Fruit fly (Drosophila melanogaster) whole organism, pupa: ENCODE data around the gene CG1105.

Experiments
- CG10348 ChIP-seq: fragments of 200-800 bp; sonication (Bioruptor generic); IDR thresholded peaks from 2 replicates; pipeline ENCODE4 v1.3.6; 2022; ENCODE audit warnings: missing biosample characterization, missing genetic modification characterization
- CG12605 ChIP-seq: fragments of 200-800 bp; sonication (Bioruptor generic); IDR thresholded peaks from 2 replicates; pipeline ENCODE4 v1.3.6; 2022; ENCODE audit warnings: missing biosample characterization, missing genetic modification characterization
- CG13204 ChIP-seq: fragments of 200-800 bp; sonication (Bioruptor generic); optimal IDR thresholded peaks from 2 replicates; lab custom pipeline; 2018; ENCODE audit warnings: missing biosample characterization, mild to moderate bottlenecking, missing genetic modification characterization, moderate library complexity
- CG14655 ChIP-seq: fragments of 200-800 bp; sonication (Bioruptor generic); optimal IDR thresholded peaks from 3 replicates; lab custom pipeline; 2017; ENCODE audit warnings: mild to moderate bottlenecking, missing biosample characterization, missing genetic modification reagents, missing genetic modification characterization
- CG15710 ChIP-seq: fragments of 200-800 bp; sonication (Bioruptor generic); optimal IDR thresholded peaks from 2 replicates; lab custom pipeline; 2018; ENCODE audit warnings: missing biosample characterization, mild to moderate bottlenecking, missing genetic modification characterization, moderate library complexity
- CG17806 ChIP-seq: fragments of 200-800 bp; sonication (Bioruptor generic); optimal IDR thresholded peaks from 2 replicates; lab custom pipeline; 2018; ENCODE audit warnings: missing biosample characterization, mild to moderate bottlenecking, missing genetic modification characterization, moderate library complexity
- CG32121 ChIP-seq: fragments of 200-800 bp; sonication (Bioruptor generic); IDR thresholded peaks from 2 replicates; pipeline ENCODE4 v1.3.6; 2022; ENCODE audit warnings: missing biosample characterization, missing genetic modification characterization
- CG34367 ChIP-seq: fragments of 200-800 bp; sonication (Bioruptor generic); optimal IDR thresholded peaks from 2 replicates; lab custom pipeline; 2018; ENCODE audit warnings: missing biosample characterization, mild to moderate bottlenecking, missing genetic modification characterization
- CG4496 ChIP-seq: fragments of 200-800 bp; sonication (Bioruptor generic); IDR thresholded peaks from 3 replicates; pipeline ENCODE4 v1.3.6; 2022; ENCODE audit warnings: missing biosample characterization, missing genetic modification characterization
- CG8159 ChIP-seq: fragments of 200-800 bp; sonication (Bioruptor generic); optimal IDR thresholded peaks from 3 replicates; lab custom pipeline; 2018; ENCODE audit warnings: missing biosample characterization, mild to moderate bottlenecking, missing genetic modification characterization, moderate library complexity
- CG8301 ChIP-seq: fragments of 200-800 bp; sonication (Bioruptor generic); optimal IDR thresholded peaks from 2 replicates; lab custom pipeline; 2018; ENCODE audit warnings: missing biosample characterization, mild to moderate bottlenecking, missing genetic modification characterization
- CG9948 ChIP-seq: fragments of 200-800 bp; sonication (Bioruptor generic); optimal IDR thresholded peaks from 2 replicates; lab custom pipeline; 2018; ENCODE audit warnings: missing biosample characterization, mild to moderate bottlenecking, missing genetic modification characterization, moderate library complexity
- D1 ChIP-seq: fragments of 200-800 bp; sonication (Bioruptor generic); optimal IDR thresholded peaks from 2 replicates; lab custom pipeline; 2018; ENCODE audit warnings: missing biosample characterization, mild to moderate bottlenecking, missing genetic modification characterization, moderate library complexity
- EcR ChIP-seq: fragments of 200-800 bp; sonication (Bioruptor generic); optimal IDR thresholded peaks from 3 replicates; lab custom pipeline; 2019; ENCODE audit warnings: missing biosample characterization, missing genetic modification characterization, mild to moderate bottlenecking, moderate library complexity, missing genetic modification reagents
- Ets98B ChIP-seq: fragments of 200-800 bp; sonication (Bioruptor generic); IDR thresholded peaks from 2 replicates; pipeline ENCODE4 v1.3.6; 2022; ENCODE audit warnings: missing biosample characterization, missing genetic modification characterization
- Pif1A ChIP-seq: fragments of 200-800 bp; sonication (Bioruptor generic); optimal IDR thresholded peaks from 3 replicates; lab custom pipeline; 2016; ENCODE audit warnings: missing biosample characterization, missing genetic modification characterization
- Pif1B ChIP-seq: fragments of 200-800 bp; sonication (Bioruptor generic); optimal IDR thresholded peaks from 3 replicates; lab custom pipeline; 2016; ENCODE audit warnings: missing biosample characterization, missing genetic modification characterization
- Snoo ChIP-seq: fragments of 200-800 bp; sonication (Bioruptor generic); optimal IDR thresholded peaks from 3 replicates; lab custom pipeline; 2017; ENCODE audit warnings: missing biosample characterization, mild to moderate bottlenecking, missing genetic modification characterization, inconsistent platforms
- fd96Ca ChIP-seq: fragments of 200-800 bp; sonication (Bioruptor generic); IDR thresholded peaks from 3 replicates; pipeline ENCODE4 v1.3.6; 2022; ENCODE audit warnings: missing biosample characterization, missing genetic modification characterization
- gl ChIP-seq: fragments of 200-800 bp; sonication (Bioruptor generic); optimal IDR thresholded peaks from 2 replicates; lab custom pipeline; 2018; ENCODE audit warnings: missing biosample characterization, mild to moderate bottlenecking, missing genetic modification characterization
- rn ChIP-seq: fragments of 200-800 bp; sonication (Bioruptor generic); IDR thresholded peaks from 2 replicates; pipeline ENCODE4 v1.3.6; 2022; ENCODE audit warnings: missing biosample characterization, missing genetic modification characterization

CG1105 gene

dm6 chr3R:7085455-7085854 lies 18.5 kb upstream of the CG1105 start:
- TF ChIP-seq CG8301 (tag; lab: Kevin White, UChicago) (no peak), CG10348 (GFP tag; lab: Robert Waterston, UW) (no peak), fd96Ca (no peak), CG32121 (GFP tag; lab: Robert Waterston, UW) (no peak), CG9948 (tag; lab: Kevin White, UChicago) (no peak), Pif1B (GFP tag; lab: Kevin White, UChicago) (no peak)

DNA sequence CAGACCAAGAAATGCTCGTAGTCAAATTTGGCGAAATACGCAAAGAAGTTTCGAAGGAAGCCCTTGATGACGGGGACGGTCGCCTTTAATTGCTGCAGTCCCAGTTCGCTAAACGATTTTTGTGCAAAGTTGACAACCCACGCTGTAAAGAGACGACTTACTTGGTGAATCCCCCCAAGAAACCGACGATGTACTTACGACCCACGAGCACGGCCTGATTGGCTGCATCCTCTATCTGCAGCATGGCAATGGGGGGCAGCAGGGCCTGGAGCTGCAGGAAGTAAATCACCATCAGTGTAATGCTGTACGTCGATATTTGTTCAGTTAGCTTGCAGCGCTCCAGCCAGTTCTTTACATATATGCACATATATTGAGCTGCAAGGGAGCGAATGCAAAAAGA lies 16.8 kb upstream of the CG1105 start:
- TF ChIP-seq Ets98B (GFP tag; lab: Robert Waterston, UW) = no peak
- no peak for TF ChIP-seq CG34367 (tag; lab: Kevin White, UChicago)
- TF ChIP-seq Snoo (tag; lab: Kevin White, UChicago) = no peak
- no peak for TF ChIP-seq CG4496 (GFP tag; lab: Robert Waterston, UW)
- no peak for TF ChIP-seq rn (GFP tag; lab: Robert Waterston, UW)
- no peak for TF ChIP-seq fd96Ca
- no peak for TF ChIP-seq CG14655 (GFP tag; lab: Kevin White, UChicago)
- no peak for TF ChIP-seq D1 (tag; lab: Kevin White, UChicago)

- TF ChIP-seq Pif1A (GFP tag; lab: Kevin White, UChicago) = no peak
- peak; percentile 71 for TF ChIP-seq gl (tag; lab: Kevin White, UChicago)
- TF ChIP-seq CG17806 (tag; lab: Kevin White, UChicago) = peak; percentile 19
- no peak for TF ChIP-seq CG13204
- peak; percentile 28; the same call in 1 of the 2 replicates for TF ChIP-seq CG32121 (GFP tag; lab: Robert Waterston, UW)
- peak; percentile 31 for TF ChIP-seq CG34367 (tag; lab: Kevin White, UChicago)
- no peak for TF ChIP-seq rn (GFP tag; lab: Robert Waterston, UW)
- TF ChIP-seq EcR (GFP tag; lab: Kevin White, UChicago) = no peak
- TF ChIP-seq CG8159 = peak; percentile 48
- peak; percentile 57 for TF ChIP-seq CG4496 (GFP tag; lab: Robert Waterston, UW)
- TF ChIP-seq Ets98B (GFP tag; lab: Robert Waterston, UW) = peak; percentile 60
- no peak for TF ChIP-seq D1 (tag; lab: Kevin White, UChicago)
- TF ChIP-seq CG10348 (GFP tag; lab: Robert Waterston, UW) = no peak
- peak; percentile 33 for TF ChIP-seq Snoo (tag; lab: Kevin White, UChicago)
- TF ChIP-seq fd96Ca = 0 out of 3 replicates have a peak, but pooled peaks have one; percentile 38
- peak; percentile 22 for TF ChIP-seq CG8301 (tag; lab: Kevin White, UChicago)
- peak; percentile 14 for TF ChIP-seq Pif1B (GFP tag; lab: Kevin White, UChicago)
- TF ChIP-seq CG9948 (tag; lab: Kevin White, UChicago) = no peak
- peak; percentile 22 for TF ChIP-seq CG15710
- no peak for TF ChIP-seq CG14655 (GFP tag; lab: Kevin White, UChicago)
- TF ChIP-seq CG12605 = peak; percentile 59; the same call in 1 of the 2 replicates
Observed at dm6 chr3R:7081972-7082371, 15.0 kb upstream of the CG1105 start, which contains the start of gene Dpck. Gene Dpck (plus strand): TSS chr3R:7082182.

DNA sequence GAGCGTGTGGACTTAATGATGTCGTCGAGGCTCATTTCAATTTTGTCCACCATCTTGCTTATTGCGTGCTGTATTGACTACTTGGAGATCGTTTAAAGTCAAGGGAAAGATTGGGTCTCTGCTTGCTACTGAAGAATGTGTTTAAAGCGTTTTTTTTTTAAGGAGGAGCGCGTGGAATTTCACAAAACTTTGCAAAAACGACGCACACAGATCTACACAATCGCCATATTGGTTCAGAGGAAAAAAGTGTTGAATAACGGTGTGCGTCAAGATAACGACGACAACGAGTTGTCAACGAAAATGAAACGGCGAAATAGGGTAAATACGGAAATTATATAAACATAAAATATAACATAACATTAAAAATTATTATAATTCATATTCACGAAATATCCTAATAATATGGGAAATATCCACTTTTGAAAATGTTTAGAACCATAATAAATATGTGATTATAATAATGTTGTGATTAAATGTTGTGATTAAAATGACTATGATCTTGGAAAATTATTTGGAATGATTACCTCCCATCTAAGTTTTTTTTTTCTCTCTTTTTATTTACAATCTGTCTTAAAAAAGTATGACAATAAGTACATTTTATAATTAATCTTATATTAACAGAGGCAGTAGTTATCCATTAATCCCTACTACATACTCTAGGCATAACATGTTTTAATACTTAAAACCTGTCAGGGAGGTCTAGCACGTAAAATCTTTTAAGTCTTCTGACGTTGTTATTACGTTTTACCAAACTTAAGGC lies 13.4 kb upstream of the CG1105 start, which contains the start of gene Ref1:
Gene Ref1 (minus strand): TSS at position 231 of the 760 bp plus-strand sequence.
- TF ChIP-seq Snoo (tag; lab: Kevin White, UChicago) = no peak
- no peak for TF ChIP-seq rn (GFP tag; lab: Robert Waterston, UW)
- no peak for TF ChIP-seq CG4496 (GFP tag; lab: Robert Waterston, UW)
- no peak for TF ChIP-seq CG12605
- no peak for TF ChIP-seq CG8301 (tag; lab: Kevin White, UChicago)
- no peak for TF ChIP-seq EcR (GFP tag; lab: Kevin White, UChicago)
- TF ChIP-seq Pif1B (GFP tag; lab: Kevin White, UChicago) = no peak
- TF ChIP-seq CG8159 = no peak
- TF ChIP-seq Ets98B (GFP tag; lab: Robert Waterston, UW) = no peak
- TF ChIP-seq CG10348 (GFP tag; lab: Robert Waterston, UW) = no peak
- no peak for TF ChIP-seq fd96Ca
- TF ChIP-seq CG32121 (GFP tag; lab: Robert Waterston, UW) = no peak
- no peak for TF ChIP-seq CG14655 (GFP tag; lab: Kevin White, UChicago)
- no peak for TF ChIP-seq CG9948 (tag; lab: Kevin White, UChicago)
- TF ChIP-seq CG13204 = no peak
- no peak for TF ChIP-seq CG15710
- no peak for TF ChIP-seq CG17806 (tag; lab: Kevin White, UChicago)
- no peak for TF ChIP-seq gl (tag; lab: Kevin White, UChicago)
- TF ChIP-seq, all 21 proteins: peak for 0

dm6 chr3R:7079718-7080117 lies 12.8 kb upstream of the CG1105 start:
- no peak for TF ChIP-seq fd96Ca
- TF ChIP-seq Ets98B (GFP tag; lab: Robert Waterston, UW) = no peak
- no peak for TF ChIP-seq CG32121 (GFP tag; lab: Robert Waterston, UW)
- TF ChIP-seq Snoo (tag; lab: Kevin White, UChicago) = no peak
- no peak for TF ChIP-seq gl (tag; lab: Kevin White, UChicago)
- TF ChIP-seq Pif1B (GFP tag; lab: Kevin White, UChicago) = no peak
- no peak for TF ChIP-seq CG8159
- TF ChIP-seq EcR (GFP tag; lab: Kevin White, UChicago) = no peak
- TF ChIP-seq rn (GFP tag; lab: Robert Waterston, UW) = no peak
- TF ChIP-seq CG14655 (GFP tag; lab: Kevin White, UChicago) = no peak
- no peak for TF ChIP-seq CG10348 (GFP tag; lab: Robert Waterston, UW)
- TF ChIP-seq Pif1A (GFP tag; lab: Kevin White, UChicago) = no peak
- no peak for TF ChIP-seq CG4496 (GFP tag; lab: Robert Waterston, UW)
- TF ChIP-seq CG12605 = no peak
